Fruit fly (Drosophila melanogaster) whole organism, embryonic: Measurements from ENCODE around the gene CG5376.
A peak's percentile ranks its signal among the peaks of the same experiment; 100 is the strongest.

Source experiments
- BtbVII ChIP-seq: fragments of 200-800 bp; sonication (Bioruptor generic); optimal IDR thresholded peaks from 3 replicates; lab custom pipeline; 2017; ENCODE audit warnings: missing biosample characterization, mild to moderate bottlenecking, missing genetic modification characterization
- CG10654 ChIP-seq: fragments of 200-800 bp; sonication (Bioruptor generic); optimal IDR thresholded peaks from 2 replicates; lab custom pipeline; 2016; ENCODE audit warnings: missing biosample characterization, missing genetic modification characterization
- CG10979 ChIP-seq: fragments of 200-800 bp; sonication (Bioruptor generic); optimal IDR thresholded peaks from 2 replicates; lab custom pipeline; 2018; ENCODE audit warnings: missing biosample characterization, mild to moderate bottlenecking, missing genetic modification characterization, moderate library complexity
- CG11696 ChIP-seq: fragments of 200-800 bp; sonication (Bioruptor generic); IDR thresholded peaks from 2 replicates; pipeline ENCODE4 v1.3.6; 2022; ENCODE audit warnings: missing biosample characterization, missing genetic modification characterization
- CG11723 ChIP-seq: fragments of 200-800 bp; sonication (Bioruptor generic); optimal IDR thresholded peaks from 2 replicates; lab custom pipeline; 2017; ENCODE audit warnings: missing biosample characterization, mild to moderate bottlenecking, missing genetic modification characterization
- CG12071 ChIP-seq: fragments of 200-800 bp; sonication (Bioruptor generic); optimal IDR thresholded peaks from 3 replicates; lab custom pipeline; 2018; ENCODE audit warnings: missing biosample characterization, mild to moderate bottlenecking, missing genetic modification characterization
- CG12219 ChIP-seq: fragments of 200-800 bp; sonication (Bioruptor generic); optimal IDR thresholded peaks from 3 replicates; lab custom pipeline; 2018; ENCODE audit warnings: missing biosample characterization, mild to moderate bottlenecking, missing genetic modification characterization
- CG12236 ChIP-seq: fragments of 200-800 bp; sonication (Bioruptor generic); optimal IDR thresholded peaks from 2 replicates; lab custom pipeline; 2016; ENCODE audit warnings: missing biosample characterization, missing genetic modification characterization
- CG12299 ChIP-seq: fragments of 200-800 bp; sonication (Bioruptor generic); optimal IDR thresholded peaks from 2 replicates; lab custom pipeline; 2018; ENCODE audit warnings: missing biosample characterization, mild to moderate bottlenecking, missing genetic modification characterization
- CG12942 ChIP-seq: fragments of 200-800 bp; sonication (Bioruptor generic); optimal IDR thresholded peaks from 3 replicates; lab custom pipeline; 2016; ENCODE audit warnings: missing biosample characterization, missing genetic modification characterization
- CG13775 ChIP-seq: fragments of 200-800 bp; sonication (Bioruptor generic); optimal IDR thresholded peaks from 3 replicates; lab custom pipeline; 2017; ENCODE audit warnings: missing biosample characterization, mild to moderate bottlenecking, missing genetic modification characterization
- CG15514 ChIP-seq: fragments of 200-800 bp; sonication (Bioruptor generic); optimal IDR thresholded peaks from 3 replicates; lab custom pipeline; 2017; ENCODE audit warnings: missing biosample characterization, missing genetic modification characterization, mild to moderate bottlenecking, moderate library complexity, missing genetic modification reagents
- CG16779 ChIP-seq: fragments of 200-800 bp; sonication (Bioruptor generic); IDR thresholded peaks from 2 replicates; pipeline ENCODE4 v1.3.6; 2022; ENCODE audit warnings: missing biosample characterization, missing genetic modification characterization
- CG17385 ChIP-seq: fragments of 200-800 bp; sonication (Bioruptor generic); optimal IDR thresholded peaks from 3 replicates; lab custom pipeline; 2018; ENCODE audit warnings: missing biosample characterization, mild to moderate bottlenecking, missing genetic modification characterization
- CG17829 ChIP-seq: fragments of 200-800 bp; optimal IDR thresholded peaks from 2 replicates; lab custom pipeline; 2019; ENCODE audit warnings: missing biosample characterization, mild to moderate bottlenecking, missing genetic modification characterization, moderate library complexity
- CG2678 ChIP-seq: fragments of 200-800 bp; sonication (Bioruptor generic); optimal IDR thresholded peaks from 3 replicates; lab custom pipeline; 2019; ENCODE audit warnings: missing biosample characterization, mild to moderate bottlenecking, missing genetic modification characterization, moderate library complexity
- CG30431 ChIP-seq: fragments of 200-800 bp; sonication (Bioruptor generic); optimal IDR thresholded peaks from 2 replicates; lab custom pipeline; 2017; ENCODE audit warnings: missing biosample characterization, missing genetic modification characterization
- CG33557 ChIP-seq: fragments of 200-800 bp; sonication (Bioruptor generic); optimal IDR thresholded peaks from 2 replicates; lab custom pipeline; 2019; ENCODE audit warnings: missing biosample characterization, mild to moderate bottlenecking, missing genetic modification characterization, moderate library complexity
- CG3726 ChIP-seq: fragments of 200-800 bp; sonication (Bioruptor generic); IDR thresholded peaks from 3 replicates; pipeline ENCODE4, ENCODE4 v1.3.6; 2022; ENCODE audit warnings: missing biosample characterization, missing genetic modification characterization
- CG5245 ChIP-seq: fragments of 200-800 bp; sonication (Bioruptor generic); optimal IDR thresholded peaks from 3 replicates; lab custom pipeline; 2016; ENCODE audit warnings: missing biosample characterization, missing genetic modification characterization
- CG6272 ChIP-seq: fragments of 200-800 bp; sonication (Bioruptor generic); IDR thresholded peaks from 2 replicates; pipeline ENCODE4 v1.3.6; 2022; ENCODE audit warnings: missing biosample characterization, missing genetic modification characterization
- CG7271 ChIP-seq: fragments of 200-800 bp; sonication (Bioruptor generic); optimal IDR thresholded peaks from 2 replicates; lab custom pipeline; 2018; ENCODE audit warnings: missing biosample characterization, mild to moderate bottlenecking, missing genetic modification characterization, moderate library complexity
- CG8765 ChIP-seq: fragments of 200-800 bp; sonication (Bioruptor generic); IDR thresholded peaks from 2 replicates; pipeline ENCODE4 v1.3.6; 2022; ENCODE audit warnings: missing biosample characterization, missing genetic modification characterization
- CrebB ChIP-seq: fragments of 200-800 bp; sonication (Bioruptor generic); optimal IDR thresholded peaks from 3 replicates; lab custom pipeline; 2018; ENCODE audit warnings: missing biosample characterization, mild to moderate bottlenecking, missing genetic modification characterization
- Dip2 ChIP-seq: fragments of 200-800 bp; sonication (Bioruptor generic); IDR thresholded peaks from 2 replicates; pipeline ENCODE4 v1.3.6; 2022; ENCODE audit warnings: missing biosample characterization, missing genetic modification characterization
- Eip74EF ChIP-seq, 2 experiments: fragments of 200-800 bp in 1 of 2; fragments of >200 bp in 1 of 2; sonication (Bioruptor generic) in 1 of 2; optimal IDR thresholded peaks; 2 replicates each; lab custom pipeline; 2017 to 2019; ENCODE audit warnings: missing biosample characterization in 2 of 2, missing genetic modification characterization in 2 of 2, mild to moderate bottlenecking in 1 of 2, moderate library complexity in 1 of 2
- H15 ChIP-seq: fragments of 200-800 bp; sonication (Bioruptor generic); IDR thresholded peaks from 3 replicates; pipeline ENCODE4 v1.3.6; 2022; ENCODE audit warnings: missing biosample characterization, missing genetic modification characterization
- Hr51 ChIP-seq, 2 experiments: fragments of 200-800 bp; sonication (Bioruptor generic); optimal IDR thresholded peaks; 2 replicates in 1 of 2; 3 replicates in 1 of 2; lab custom pipeline; 2016 to 2018; ENCODE audit warnings: missing biosample characterization in 2 of 2, missing genetic modification characterization in 2 of 2, mild to moderate bottlenecking in 1 of 2, moderate library complexity in 1 of 2
- Lim3 ChIP-seq: fragments of 200-800 bp; sonication (Bioruptor generic); IDR thresholded peaks from 2 replicates; pipeline ENCODE4 v1.3.6; 2022; ENCODE audit warnings: missing biosample characterization, missing genetic modification characterization
- Max ChIP-seq: fragments of 200-800 bp; sonication (Bioruptor generic); optimal IDR thresholded peaks from 2 replicates; lab custom pipeline; 2016; ENCODE audit warnings: missing biosample characterization, mild to moderate bottlenecking, missing genetic modification characterization
- Meics ChIP-seq: fragments of 200-800 bp; sonication (Bioruptor generic); optimal IDR thresholded peaks from 2 replicates; lab custom pipeline; 2017; ENCODE audit warnings: missing biosample characterization, mild to moderate bottlenecking, missing genetic modification characterization
- NK7.1 ChIP-seq: fragments of 200-800 bp; sonication (Bioruptor generic); optimal IDR thresholded peaks from 3 replicates; lab custom pipeline; 2016; ENCODE audit warnings: missing biosample characterization, missing genetic modification characterization
- al ChIP-seq: fragments of 200-800 bp; sonication (Bioruptor generic); IDR thresholded peaks from 2 replicates; pipeline ENCODE4 v1.3.6; 2022; ENCODE audit warnings: missing biosample characterization, missing genetic modification characterization
- caup ChIP-seq: fragments of 200-800 bp; sonication (Bioruptor generic); optimal IDR thresholded peaks from 3 replicates; lab custom pipeline; 2017; ENCODE audit warnings: missing biosample characterization, mild to moderate bottlenecking, missing genetic modification characterization, moderate library complexity; ENCODE audit not compliant: severe bottlenecking
- crol ChIP-seq: fragments of 200-800 bp; sonication (Bioruptor generic); IDR thresholded peaks from 2 replicates; pipeline ENCODE4 v1.3.6; 2022; ENCODE audit warnings: missing biosample characterization, missing genetic modification characterization
- dm ChIP-seq: fragments of 200-800 bp; sonication (Bioruptor generic); optimal IDR thresholded peaks from 3 replicates; lab custom pipeline; 2016; ENCODE audit warnings: missing biosample characterization, missing genetic modification characterization
- exex ChIP-seq: fragments of 200-800 bp; sonication (Bioruptor generic); optimal IDR thresholded peaks from 4 replicates; lab custom pipeline; 2018; ENCODE audit warnings: missing biosample characterization, mild to moderate bottlenecking, missing genetic modification characterization, moderate library complexity
- fd102C ChIP-seq: fragments of 200-800 bp; sonication (Bioruptor generic); optimal IDR thresholded peaks from 2 replicates; lab custom pipeline; 2018; ENCODE audit warnings: missing biosample characterization, mild to moderate bottlenecking, missing genetic modification characterization, moderate library complexity
- gsb ChIP-seq: fragments of 200-800 bp; sonication (Bioruptor generic); IDR thresholded peaks from 2 replicates; pipeline ENCODE4 v1.3.6; 2022; ENCODE audit warnings: missing biosample characterization, missing genetic modification characterization
- hth ChIP-seq: fragments of >200 bp; optimal IDR thresholded peaks from 2 replicates; lab custom pipeline; 2017; ENCODE audit warnings: inconsistent platforms
- jigr1 ChIP-seq: fragments of 200-800 bp; sonication (Bioruptor generic); IDR thresholded peaks from 3 replicates; pipeline ENCODE4 v1.3.6; 2022; ENCODE audit warnings: missing biosample characterization, missing genetic modification characterization
- lov ChIP-seq, 2 experiments: fragments of 200-800 bp in 1 of 2; fragments of >200 bp in 1 of 2; sonication (Bioruptor generic) in 1 of 2; IDR thresholded peaks in 1 of 2; optimal IDR thresholded peaks in 1 of 2; 2 replicates in 1 of 2; 3 replicates in 1 of 2; pipeline versions ENCODE4 v1.3.6 to Lab custom; 2017 to 2022; ENCODE audit warnings: missing biosample characterization in 1 of 2, missing genetic modification characterization in 1 of 2
- mld ChIP-seq: fragments of 200-800 bp; sonication (Bioruptor generic); IDR thresholded peaks from 3 replicates; pipeline ENCODE4 v1.3.6; 2022; ENCODE audit warnings: missing biosample characterization, missing genetic modification characterization; ENCODE audit not compliant: partially characterized antibody
- nerfin-1 ChIP-seq: fragments of 200-800 bp; sonication (Bioruptor generic); optimal IDR thresholded peaks from 3 replicates; lab custom pipeline; 2019; ENCODE audit warnings: missing biosample characterization, mild to moderate bottlenecking, missing genetic modification characterization, moderate library complexity
- nerfin-2 ChIP-seq: fragments of 200-800 bp; sonication (Bioruptor generic); IDR thresholded peaks from 2 replicates; pipeline ENCODE4 v1.3.6; 2022; ENCODE audit warnings: missing biosample characterization, missing genetic modification characterization; ENCODE audit not compliant: partially characterized antibody
- ro ChIP-seq: fragments of 200-800 bp; sonication (Bioruptor generic); IDR thresholded peaks from 2 replicates; pipeline ENCODE4 v1.3.6; 2022; ENCODE audit warnings: missing biosample characterization, missing genetic modification characterization
- slbo ChIP-seq: fragments of 200-800 bp; sonication (Bioruptor generic); IDR thresholded peaks from 2 replicates; pipeline ENCODE4 v1.3.6; 2022; ENCODE audit warnings: missing biosample characterization, missing genetic modification characterization
- tio ChIP-seq: fragments of 200-800 bp; sonication (Bioruptor generic); optimal IDR thresholded peaks from 2 replicates; lab custom pipeline; 2017; ENCODE audit warnings: missing biosample characterization, missing genetic modification characterization, inconsistent platforms
- unc-4 ChIP-seq: fragments of 200-800 bp; sonication (Bioruptor generic); IDR thresholded peaks from 2 replicates; pipeline ENCODE4 v1.3.6; 2022; ENCODE audit warnings: missing biosample characterization, missing genetic modification characterization; ENCODE audit not compliant: partially characterized antibody
- vvl ChIP-seq: fragments of 200-800 bp; sonication (Bioruptor generic); IDR thresholded peaks from 2 replicates; pipeline ENCODE4 v1.3.6; 2022; ENCODE audit warnings: missing biosample characterization, missing genetic modification characterization

CG5376 gene

dm6 chr3R:22447874-22448254 is 40.9 kb downstream of the CG5376 start, which contains the start of gene CG34376 (continued):
- TF ChIP-seq Meics (GFP tag; lab: Kevin White, UChicago): peak; percentile 55
- TF ChIP-seq Eip74EF (GFP tag; optimal IDR thresholded peaks at IDR 0.05; lab: Kevin White, UChicago): no peak
- TF ChIP-seq CG33557 (GFP tag; lab: Kevin White, UChicago): no peak
- no peak for TF ChIP-seq H15
- TF ChIP-seq gsb (GFP tag; lab: Robert Waterston, UW): peak; percentile 59
- TF ChIP-seq Dip2: no peak
- no peak for TF ChIP-seq CG7271 (tag; lab: Kevin White, UChicago)
- TF ChIP-seq crol (GFP tag; lab: Robert Waterston, UW): peak; percentile 100
- no peak for TF ChIP-seq dm (GFP tag; lab: Kevin White, UChicago)
- no peak for TF ChIP-seq NK7.1
- TF ChIP-seq CG12299 (tag; lab: Kevin White, UChicago): no peak
- TF ChIP-seq CG30431 (GFP tag; lab: Kevin White, UChicago): peak; percentile 8
- no peak for TF ChIP-seq CG10654 (GFP tag; lab: Kevin White, UChicago)
- no peak for TF ChIP-seq mld
- TF ChIP-seq CG17829 (tag; lab: Kevin White, UChicago): peak; percentile 30
- TF ChIP-seq slbo (GFP tag; lab: Robert Waterston, UW): peak; percentile 66
- TF ChIP-seq CG12236 (GFP tag; lab: Kevin White, UChicago): no peak
- peak; percentile 40 for TF ChIP-seq CrebB (tag; lab: Kevin White, UChicago)
- no peak for TF ChIP-seq Max (GFP tag; lab: Kevin White, UChicago)
- TF ChIP-seq CG13775 (GFP tag; lab: Kevin White, UChicago): peak; percentile 41
- peak; percentile 72 for TF ChIP-seq exex (tag; lab: Kevin White, UChicago)
- peak; percentile 41 for TF ChIP-seq BtbVII (GFP tag; lab: Kevin White, UChicago)
- TF ChIP-seq al (GFP tag; lab: Robert Waterston, UW): no peak; the same call in 1 of the 2 replicates
- TF ChIP-seq jigr1: no peak
- TF ChIP-seq unc-4: no peak
- no peak for TF ChIP-seq hth
- no peak for TF ChIP-seq CG11696
- TF ChIP-seq CG16779 (GFP tag; lab: Robert Waterston, UW): no peak
- TF ChIP-seq vvl (GFP tag; lab: Robert Waterston, UW): no peak; the same call in 1 of the 2 replicates
- TF ChIP-seq tio (GFP tag; lab: Kevin White, UChicago): no peak
- TF ChIP-seq Lim3 (GFP tag; lab: Robert Waterston, UW): no peak; the same call in 1 of the 2 replicates
- TF ChIP-seq CG2678: peak; percentile 38
- TF ChIP-seq CG8765 (GFP tag; lab: Robert Waterston, UW): no peak
- TF ChIP-seq caup (GFP tag; lab: Kevin White, UChicago): peak; percentile 41
- peak; percentile 67 for TF ChIP-seq CG15514 (GFP tag; lab: Kevin White, UChicago)
- TF ChIP-seq CG3726 (GFP tag; lab: Robert Waterston, UW): no peak
- no peak for TF ChIP-seq lov (optimal IDR thresholded peaks at IDR 0.05; lab: Kevin White, UChicago)
- 0 out of 3 replicates have a peak, but pooled peaks have one; percentile 45 for TF ChIP-seq lov (GFP tag; IDR thresholded peaks at IDR 0.05; lab: Robert Waterston, UW)
- TF ChIP-seq nerfin-2 (GFP tag; lab: Robert Waterston, UW): no peak
- TF ChIP-seq CG12942: peak; percentile 9
- TF ChIP-seq CG12071: peak; percentile 3
- TF ChIP-seq fd102C: no peak
- no peak for TF ChIP-seq ro (GFP tag; lab: Robert Waterston, UW)
- TF ChIP-seq Hr51 (GFP tag; optimal IDR thresholded peaks at IDR 0.05; lab: Kevin White, UChicago): peak in 1 of 2 experiments; percentile 22
- no peak for TF ChIP-seq CG6272 (GFP tag; lab: Robert Waterston, UW)
- TF ChIP-seq CG17385 (GFP tag; lab: Kevin White, UChicago): peak; percentile 13
- peak; percentile 34 for TF ChIP-seq nerfin-1 (tag; lab: Kevin White, UChicago)
- no peak for TF ChIP-seq CG5245 (GFP tag; lab: Kevin White, UChicago)
- peak; percentile 2 for TF ChIP-seq CG10979
- no peak for TF ChIP-seq CG11723 (GFP tag; lab: Kevin White, UChicago)
- peak; percentile 9 for TF ChIP-seq CG12219 (GFP tag; lab: Kevin White, UChicago)
